Worm (Caenorhabditis elegans): ENCODE results near the gene sri-27.

The sri-27 gene

ce11 chrV:1771727-1772126 is 46.3 kb downstream of the sri-27 start, which contains the start of gene dhs-13:
TSS of gene dhs-13 (minus strand) at chrV:1771734.
- TF ChIP-seq ref-1 (GFP tag; conservative IDR thresholded peaks at IDR 0.05) = no peak
- TF ChIP-seq cog-1 (tag; optimal IDR thresholded peaks at IDR 0.05) = no peak
- TF ChIP-seq tab-1 (GFP tag; IDR thresholded peaks at IDR 0.05) = no peak
- no peak for TF ChIP-seq T22C8.4 (GFP tag; IDR thresholded peaks at IDR 0.05)
- TF ChIP-seq ztf-29 (GFP tag; IDR thresholded peaks at IDR 0.05) = no peak
- no peak for TF ChIP-seq ztf-23 (GFP tag; IDR thresholded peaks at IDR 0.05)
- no peak for TF ChIP-seq flt-1 (GFP tag; IDR thresholded peaks at IDR 0.05)
- TF ChIP-seq klf-2 (GFP tag; conservative IDR thresholded peaks at IDR 0.05) = no peak
- no peak for TF ChIP-seq med-1 (GFP tag; optimal IDR thresholded peaks at IDR 0.05; ENCODE audit: insufficient read depth)

- TF ChIP-seq T22C8.4 (GFP tag; IDR thresholded peaks at IDR 0.05) (no peak), klf-2 (GFP tag; conservative IDR thresholded peaks at IDR 0.05) (no peak), tab-1 (GFP tag; IDR thresholded peaks at IDR 0.05) (no peak), flt-1 (GFP tag; IDR thresholded peaks at IDR 0.05) (no peak), cog-1 (tag; optimal IDR thresholded peaks at IDR 0.05) (no peak), ref-1 (GFP tag; conservative IDR thresholded peaks at IDR 0.05) (no peak), ztf-23 (GFP tag; IDR thresholded peaks at IDR 0.05) (no peak), med-1 (GFP tag; optimal IDR thresholded peaks at IDR 0.05; ENCODE audit: insufficient read depth) (no peak), ztf-29 (GFP tag; IDR thresholded peaks at IDR 0.05) (no peak)
Observed at ce11 chrV:1773120-1773519, 47.7 kb downstream of the sri-27 start.

- TF ChIP-seq flt-1 (GFP tag; IDR thresholded peaks at IDR 0.05) (no peak), med-1 (GFP tag; optimal IDR thresholded peaks at IDR 0.05; ENCODE audit: insufficient read depth) (no peak), T22C8.4 (GFP tag; IDR thresholded peaks at IDR 0.05) (no peak), klf-2 (GFP tag; conservative IDR thresholded peaks at IDR 0.05) (no peak), ztf-23 (GFP tag; IDR thresholded peaks at IDR 0.05) (no peak), ztf-29 (GFP tag; IDR thresholded peaks at IDR 0.05) (no peak), tab-1 (GFP tag; IDR thresholded peaks at IDR 0.05) (no peak)
Observed at ce11 chrV:1774874-1775589, 49.6 kb downstream of the sri-27 start, which contains the start of gene F36H9.7. TSS of gene F36H9.7 (minus strand) at chrV:1774924.
